Worm (Caenorhabditis elegans): Measurements from ENCODE around the gene cnc-5.

Gene cnc-5

DNA sequence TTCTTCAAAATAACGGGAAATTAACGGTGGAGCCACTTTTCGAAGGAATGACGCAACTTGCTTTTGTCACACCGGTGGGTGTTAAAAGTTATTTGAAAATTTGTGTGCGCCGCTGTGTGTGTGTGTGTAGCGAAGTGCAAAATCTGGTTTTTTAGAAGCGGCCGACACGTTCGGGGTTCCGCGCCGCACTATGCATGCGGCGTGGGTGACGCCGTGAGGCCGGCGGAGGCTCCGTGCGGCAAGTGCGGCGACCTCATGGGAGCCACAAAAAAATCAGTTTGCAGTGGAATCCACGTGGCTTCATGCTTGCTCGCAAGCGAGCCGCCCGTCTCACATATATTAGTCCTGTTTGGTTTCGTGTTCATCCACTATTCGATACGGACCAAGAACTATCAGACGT, 10.1 kb downstream of the cnc-5 start:
- TF ChIP-seq B0336.3 (GFP tag; IDR thresholded peaks at IDR 0.05) (0 out of 2 replicates have a peak, but pooled peaks have one; percentile 22), snpc-1.1 (tag; optimal IDR thresholded peaks at IDR 0.05; ENCODE audit: insufficient read depth) (peak; percentile 78), lsl-1 (GFP tag; optimal IDR thresholded peaks at IDR 0.05) (no peak), snpc-4 (GFP tag; optimal IDR thresholded peaks at IDR 0.05) (peak; percentile 29), snpc-4 (tag; optimal IDR thresholded peaks at IDR 0.05) (peak in 3 of 4 experiments; percentile 71 to 94 (median 91)), ceh-79 (tag; optimal IDR thresholded peaks at IDR 0.05) (no peak), hmg-1.2 (GFP tag; IDR thresholded peaks at IDR 0.05) (peak; percentile 78), dox-1 (GFP tag; IDR thresholded peaks at IDR 0.05) (peak; percentile 49; the same call in 1 of the 2 replicates), efl-1 (GFP tag; optimal IDR thresholded peaks at IDR 0.05) (no peak), mcd-1 (GFP tag; IDR thresholded peaks at IDR 0.05) (peak; percentile 40; the same call in 1 of the 2 replicates), pha-4 (tag; optimal IDR thresholded peaks at IDR 0.05) (no peak), egrh-3 (GFP tag; IDR thresholded peaks at IDR 0.05) (peak; percentile 62; the same call in 1 of the 2 replicates), ets-4 (GFP tag; optimal IDR thresholded peaks at IDR 0.05) (no peak), nhr-120 (GFP tag; IDR thresholded peaks at IDR 0.05) (0 out of 2 replicates have a peak, but pooled peaks have one; percentile 52), sdz-38 (tag; optimal IDR thresholded peaks at IDR 0.05) (no peak), dpl-1 (GFP tag; optimal IDR thresholded peaks at IDR 0.05) (no peak), mxl-1 (tag; optimal IDR thresholded peaks at IDR 0.05) (no peak), mel-28 (tag; optimal IDR thresholded peaks at IDR 0.05; ENCODE audit: borderline replicate concordance) (no peak), ama-1 (optimal IDR thresholded peaks at IDR 0.05) (no peak), ama-1 (GFP tag; optimal IDR thresholded peaks at IDR 0.05) (no peak)

- no peak for TF ChIP-seq akir-1 (GFP tag; optimal IDR thresholded peaks at IDR 0.05)
- TF ChIP-seq ceh-79 (tag; optimal IDR thresholded peaks at IDR 0.05) = no peak
- no peak for TF ChIP-seq mcd-1 (GFP tag; IDR thresholded peaks at IDR 0.05)
- TF ChIP-seq nhr-27 (tag; optimal IDR thresholded peaks at IDR 0.05) = no peak
- no peak for TF ChIP-seq dpl-1 (GFP tag; optimal IDR thresholded peaks at IDR 0.05)
- peak; percentile 74 for TF ChIP-seq ztf-22 (GFP tag; optimal IDR thresholded peaks at IDR 0.05)
- TF ChIP-seq T07F8.4 (tag; optimal IDR thresholded peaks at IDR 0.05) = no peak
- no peak for TF ChIP-seq B0261.1 (tag; optimal IDR thresholded peaks at IDR 0.05)
- no peak for TF ChIP-seq unc-130 (GFP tag; optimal IDR thresholded peaks at IDR 0.05)
- no peak for TF ChIP-seq rec-8 (tag; optimal IDR thresholded peaks at IDR 0.05)
- no peak for TF ChIP-seq nfya-1 (tag; optimal IDR thresholded peaks at IDR 0.05; ENCODE audit: borderline replicate concordance, insufficient read depth)
- TF ChIP-seq hsf-1 (GFP tag; IDR thresholded peaks at IDR 0.05) = no peak
- TF ChIP-seq attf-5 (GFP tag; optimal IDR thresholded peaks at IDR 0.05) = no peak
- TF ChIP-seq ceh-100 (GFP tag; IDR thresholded peaks at IDR 0.05) = no peak
- TF ChIP-seq F55B11.4 (tag; optimal IDR thresholded peaks at IDR 0.05; ENCODE audit: borderline replicate concordance, insufficient read depth) = no peak
- TF ChIP-seq lsy-27 (tag; optimal IDR thresholded peaks at IDR 0.05; ENCODE audit: borderline replicate concordance, insufficient read depth) = no peak
- TF ChIP-seq zfh-2 (GFP tag; conservative IDR thresholded peaks at IDR 0.05) = no peak
- no peak for TF ChIP-seq nhr-179 (tag; optimal IDR thresholded peaks at IDR 0.05)
- TF ChIP-seq F37B4.10 (GFP tag; IDR thresholded peaks at IDR 0.05) = no peak
- TF ChIP-seq ekl-4 (GFP tag; IDR thresholded peaks at IDR 0.05) = no peak
- no peak for TF ChIP-seq hlh-12 (tag; optimal IDR thresholded peaks at IDR 0.05)
- TF ChIP-seq aptf-3 (GFP tag; IDR thresholded peaks at IDR 0.05) = no peak
- TF ChIP-seq hlh-26 (GFP tag; conservative IDR thresholded peaks at IDR 0.05) = no peak
- TF ChIP-seq nhr-90 (tag; optimal IDR thresholded peaks at IDR 0.05) = no peak
- TF ChIP-seq hrde-1 (tag; optimal IDR thresholded peaks at IDR 0.05; ENCODE audit: borderline replicate concordance) = no peak
- TF ChIP-seq dpff-1 (tag; optimal IDR thresholded peaks at IDR 0.05) = no peak
- TF ChIP-seq lsl-1 (GFP tag; optimal IDR thresholded peaks at IDR 0.05) = no peak
- TF ChIP-seq atf-7 (tag; optimal IDR thresholded peaks at IDR 0.05) = peak; percentile 65
- no peak for TF ChIP-seq F10E7.11 (tag; optimal IDR thresholded peaks at IDR 0.05)
- no peak for TF ChIP-seq C06A6.2 (GFP tag; conservative IDR thresholded peaks at IDR 0.05)
- no peak for TF ChIP-seq ceh-40 (GFP tag; IDR thresholded peaks at IDR 0.05)
- TF ChIP-seq him-1 (tag; optimal IDR thresholded peaks at IDR 0.05) = no peak
Observed at ce11 chrV:1456614-1457013, 11.4 kb downstream of the cnc-5 start.

Measured in whole organism, young adult.